Fruit fly (Drosophila melanogaster) whole organism, embryonic: ENCODE data around the gene Desat2.

Source experiments
- Atf-2 ChIP-seq: fragments of 200-800 bp; sonication (Bioruptor generic); optimal IDR thresholded peaks from 2 replicates; lab custom pipeline; 2016; ENCODE audit warnings: missing biosample characterization, missing genetic modification characterization
- Atf6 ChIP-seq: fragments of 200-800 bp; sonication (Bioruptor generic); IDR thresholded peaks from 2 replicates; pipeline ENCODE4 v1.3.6; 2022; ENCODE audit warnings: missing biosample characterization, missing genetic modification characterization
- CG10543 ChIP-seq: fragments of 200-800 bp; sonication (Bioruptor generic); optimal IDR thresholded peaks from 3 replicates; lab custom pipeline; 2017; ENCODE audit warnings: missing biosample characterization, mild to moderate bottlenecking, missing genetic modification characterization, moderate library complexity
- CG10565 ChIP-seq: fragments of 200-800 bp; sonication (Bioruptor generic); optimal IDR thresholded peaks from 3 replicates; lab custom pipeline; 2016; ENCODE audit warnings: missing biosample characterization, mild to moderate bottlenecking, missing genetic modification characterization
- CG11093 ChIP-seq: fragments of 200-800 bp; sonication (Bioruptor generic); IDR thresholded peaks from 3 replicates; pipeline ENCODE4 v1.3.6; 2022; ENCODE audit warnings: missing biosample characterization, missing genetic modification characterization
- CG13296 ChIP-seq: fragments of 200-800 bp; sonication (Bioruptor generic); optimal IDR thresholded peaks from 3 replicates; lab custom pipeline; 2018; ENCODE audit warnings: missing biosample characterization, mild to moderate bottlenecking, missing genetic modification characterization
- CG2116 ChIP-seq: fragments of 200-800 bp; sonication (Bioruptor generic); optimal IDR thresholded peaks from 3 replicates; lab custom pipeline; 2018; ENCODE audit warnings: missing biosample characterization, mild to moderate bottlenecking, missing genetic modification characterization
- CG2678 ChIP-seq: fragments of 200-800 bp; sonication (Bioruptor generic); optimal IDR thresholded peaks from 3 replicates; lab custom pipeline; 2019; ENCODE audit warnings: missing biosample characterization, mild to moderate bottlenecking, missing genetic modification characterization, moderate library complexity
- CG3281 ChIP-seq: fragments of 200-800 bp; sonication (Bioruptor generic); optimal IDR thresholded peaks from 3 replicates; lab custom pipeline; 2017; ENCODE audit warnings: missing biosample characterization, mild to moderate bottlenecking, missing genetic modification characterization
- CG34376 ChIP-seq: fragments of 200-800 bp; sonication (Bioruptor generic); optimal IDR thresholded peaks from 2 replicates; lab custom pipeline; 2018; ENCODE audit warnings: missing biosample characterization, mild to moderate bottlenecking, missing genetic modification characterization
- CG42726 ChIP-seq: fragments of 200-800 bp; sonication (Bioruptor generic); IDR thresholded peaks from 2 replicates; pipeline ENCODE4 v1.3.6; 2022; ENCODE audit warnings: missing biosample characterization, missing genetic modification characterization; ENCODE audit not compliant: partially characterized antibody
- CG4360 ChIP-seq: fragments of 200-800 bp; sonication (Bioruptor generic); IDR thresholded peaks from 2 replicates; pipeline ENCODE4 v1.3.6; 2022; ENCODE audit warnings: missing biosample characterization, missing genetic modification characterization
- CG5180 ChIP-seq: fragments of 200-800 bp; sonication (Bioruptor generic); optimal IDR thresholded peaks from 3 replicates; lab custom pipeline; 2017; ENCODE audit warnings: missing biosample characterization, missing genetic modification characterization, mild to moderate bottlenecking, moderate library complexity, missing genetic modification reagents
- CG6813 ChIP-seq: fragments of 200-800 bp; sonication (Bioruptor generic); optimal IDR thresholded peaks from 2 replicates; lab custom pipeline; 2017; ENCODE audit warnings: missing biosample characterization, missing genetic modification characterization, mild to moderate bottlenecking, moderate library complexity, missing genetic modification reagents
- CG7357 ChIP-seq: fragments of 200-800 bp; sonication (Bioruptor generic); IDR thresholded peaks from 3 replicates; pipeline ENCODE4 v1.3.6; 2022; ENCODE audit warnings: missing biosample characterization, missing genetic modification characterization
- CG8290 ChIP-seq, 3 experiments: fragments of 200-800 bp; sonication (Bioruptor generic); optimal IDR thresholded peaks; 2 replicates each; lab custom pipeline; 2016 to 2019; ENCODE audit warnings: missing biosample characterization in 3 of 3, missing genetic modification characterization in 3 of 3, mild to moderate bottlenecking in 2 of 3, moderate library complexity in 1 of 3
- CG8388 ChIP-seq: fragments of 200-800 bp; sonication (Bioruptor generic); optimal IDR thresholded peaks from 2 replicates; lab custom pipeline; 2019; ENCODE audit warnings: missing biosample characterization, mild to moderate bottlenecking, missing genetic modification characterization, moderate library complexity
- CG9437 ChIP-seq: fragments of 200-800 bp; sonication (Bioruptor generic); optimal IDR thresholded peaks from 2 replicates; lab custom pipeline; 2018; ENCODE audit warnings: missing biosample characterization, mild to moderate bottlenecking, missing genetic modification characterization
- CTCF ChIP-seq: fragments of 200-800 bp; sonication (Bioruptor generic); optimal IDR thresholded peaks from 2 replicates; lab custom pipeline; 2017; ENCODE audit warnings: missing biosample characterization, mild to moderate bottlenecking, missing genetic modification characterization, moderate library complexity
- Chrac-16 ChIP-seq: fragments of 200-800 bp; sonication (Bioruptor generic); optimal IDR thresholded peaks from 3 replicates; lab custom pipeline; 2016; ENCODE audit warnings: missing biosample characterization, missing genetic modification characterization
- Dll ChIP-seq: fragments of 200-800 bp; sonication (Bioruptor generic); IDR thresholded peaks from 4 replicates; pipeline ENCODE4 v1.3.6; 2022; ENCODE audit warnings: missing biosample characterization, missing genetic modification characterization; ENCODE audit not compliant: partially characterized antibody
- Dref ChIP-seq: fragments of 200-800 bp; sonication (Bioruptor generic); IDR thresholded peaks from 2 replicates; pipeline ENCODE4 v1.3.6; 2022; ENCODE audit warnings: missing biosample characterization, missing genetic modification characterization
- H2.0 ChIP-seq: fragments of 200-800 bp; sonication (Bioruptor generic); IDR thresholded peaks from 2 replicates; pipeline ENCODE4 v1.3.6; 2022; ENCODE audit warnings: missing biosample characterization, missing genetic modification characterization
- Hr3 ChIP-seq: fragments of 200-800 bp; sonication (Bioruptor generic); optimal IDR thresholded peaks from 3 replicates; lab custom pipeline; 2016; ENCODE audit warnings: missing biosample characterization, missing genetic modification characterization
- Lim3 ChIP-seq: fragments of 200-800 bp; sonication (Bioruptor generic); IDR thresholded peaks from 2 replicates; pipeline ENCODE4 v1.3.6; 2022; ENCODE audit warnings: missing biosample characterization, missing genetic modification characterization
- Mad ChIP-seq: fragments of 200-800 bp; sonication (Bioruptor generic); optimal IDR thresholded peaks from 2 replicates; lab custom pipeline; 2016; ENCODE audit warnings: missing biosample characterization, missing genetic modification characterization
- Nf-YB ChIP-seq: fragments of 200-800 bp; sonication (Bioruptor generic); optimal IDR thresholded peaks from 3 replicates; lab custom pipeline; 2019; ENCODE audit warnings: missing biosample characterization, mild to moderate bottlenecking, missing genetic modification characterization, moderate library complexity
- Nf-YC ChIP-seq: fragments of 200-800 bp; optimal IDR thresholded peaks from 3 replicates; lab custom pipeline; 2019; ENCODE audit warnings: missing biosample characterization, mild to moderate bottlenecking, missing genetic modification characterization, moderate library complexity
- Optix ChIP-seq: fragments of 200-800 bp; sonication (Bioruptor generic); IDR thresholded peaks from 3 replicates; pipeline ENCODE4 v1.3.6; 2022; ENCODE audit warnings: missing biosample characterization, missing genetic modification characterization
- PHDP ChIP-seq: fragments of 200-800 bp; sonication (Bioruptor generic); optimal IDR thresholded peaks from 3 replicates; lab custom pipeline; 2018; ENCODE audit warnings: missing biosample characterization, mild to moderate bottlenecking, missing genetic modification characterization, moderate library complexity
- TFAM ChIP-seq: fragments of 200-800 bp; sonication (Bioruptor generic); optimal IDR thresholded peaks from 2 replicates; lab custom pipeline; 2017; ENCODE audit warnings: missing biosample characterization, missing genetic modification characterization, inconsistent platforms
- abd-A ChIP-seq: fragments of 200-800 bp; sonication (Bioruptor generic); optimal IDR thresholded peaks from 3 replicates; lab custom pipeline; 2019; ENCODE audit warnings: missing biosample characterization, mild to moderate bottlenecking, missing genetic modification characterization, moderate library complexity
- ase ChIP-seq: fragments of 200-800 bp; sonication (Bioruptor generic); IDR thresholded peaks from 3 replicates; pipeline ENCODE4 v1.3.6; 2022; ENCODE audit warnings: missing biosample characterization, missing genetic modification characterization
- bigmax ChIP-seq: fragments of 200-800 bp; sonication (Bioruptor generic); optimal IDR thresholded peaks from 2 replicates; lab custom pipeline; 2018; ENCODE audit warnings: missing biosample characterization, mild to moderate bottlenecking, missing genetic modification characterization
- br ChIP-seq: fragments of >200 bp; optimal IDR thresholded peaks from 2 replicates; lab custom pipeline; 2017
- ewg ChIP-seq: fragments of 200-800 bp; sonication (Bioruptor generic); optimal IDR thresholded peaks from 3 replicates; lab custom pipeline; 2017; ENCODE audit warnings: mild to moderate bottlenecking, missing biosample characterization, missing genetic modification reagents, missing genetic modification characterization
- fu2 ChIP-seq: fragments of 200-800 bp; sonication (Bioruptor generic); optimal IDR thresholded peaks from 2 replicates; lab custom pipeline; 2016; ENCODE audit warnings: missing biosample characterization, missing genetic modification characterization
- gsb-n ChIP-seq: fragments of 200-800 bp; sonication (Bioruptor generic); optimal IDR thresholded peaks from 3 replicates; lab custom pipeline; 2018; ENCODE audit warnings: missing biosample characterization, mild to moderate bottlenecking, missing genetic modification characterization
- ham ChIP-seq: fragments of 200-800 bp; sonication (Bioruptor generic); IDR thresholded peaks from 2 replicates; pipeline ENCODE4 v1.3.6; 2022; ENCODE audit warnings: missing biosample characterization, missing genetic modification characterization
- lov ChIP-seq, 2 experiments: fragments of 200-800 bp in 1 of 2; fragments of >200 bp in 1 of 2; sonication (Bioruptor generic) in 1 of 2; IDR thresholded peaks in 1 of 2; optimal IDR thresholded peaks in 1 of 2; 2 replicates in 1 of 2; 3 replicates in 1 of 2; pipeline versions ENCODE4 v1.3.6 to Lab custom; 2017 to 2022; ENCODE audit warnings: missing biosample characterization in 1 of 2, missing genetic modification characterization in 1 of 2
- mam ChIP-seq: fragments of 200-800 bp; sonication (Bioruptor generic); optimal IDR thresholded peaks from 3 replicates; lab custom pipeline; 2016; ENCODE audit warnings: missing biosample characterization, missing genetic modification characterization
- nerfin-1 ChIP-seq: fragments of 200-800 bp; sonication (Bioruptor generic); optimal IDR thresholded peaks from 3 replicates; lab custom pipeline; 2019; ENCODE audit warnings: missing biosample characterization, mild to moderate bottlenecking, missing genetic modification characterization, moderate library complexity
- pzg ChIP-seq: fragments of 200-800 bp; sonication (Bioruptor generic); optimal IDR thresholded peaks from 3 replicates; lab custom pipeline; 2018; ENCODE audit warnings: missing biosample characterization, mild to moderate bottlenecking, missing genetic modification characterization, moderate library complexity
- scrt ChIP-seq: fragments of 200-800 bp; sonication (Bioruptor generic); optimal IDR thresholded peaks from 2 replicates; lab custom pipeline; 2018; ENCODE audit warnings: missing biosample characterization, mild to moderate bottlenecking, missing genetic modification characterization, moderate library complexity
- ssp ChIP-seq: fragments of 200-800 bp; sonication (Bioruptor generic); IDR thresholded peaks from 2 replicates; pipeline ENCODE4 v1.3.6; 2022; ENCODE audit warnings: missing biosample characterization, missing genetic modification characterization
- tio ChIP-seq: fragments of 200-800 bp; sonication (Bioruptor generic); optimal IDR thresholded peaks from 2 replicates; lab custom pipeline; 2017; ENCODE audit warnings: missing biosample characterization, missing genetic modification characterization, inconsistent platforms
- toy ChIP-seq: fragments of 200-800 bp; sonication (Bioruptor generic); IDR thresholded peaks from 2 replicates; pipeline ENCODE4 v1.3.6; 2022; ENCODE audit warnings: missing biosample characterization, missing genetic modification characterization
- unpg ChIP-seq: fragments of 200-800 bp; sonication (Bioruptor generic); optimal IDR thresholded peaks from 3 replicates; lab custom pipeline; 2018; ENCODE audit warnings: missing biosample characterization, mild to moderate bottlenecking, missing genetic modification characterization, moderate library complexity
- vvl ChIP-seq: fragments of 200-800 bp; sonication (Bioruptor generic); IDR thresholded peaks from 2 replicates; pipeline ENCODE4 v1.3.6; 2022; ENCODE audit warnings: missing biosample characterization, missing genetic modification characterization
- zfh1 ChIP-seq: fragments of 200-800 bp; sonication (Bioruptor generic); IDR thresholded peaks from 3 replicates; pipeline ENCODE4 v1.3.6; 2022; ENCODE audit warnings: missing biosample characterization, missing genetic modification characterization

Gene Desat2

dm6 chr3R:12422379-12422975 lies 13.6 kb upstream of the Desat2 start, which contains the start of the genes Scgbeta and CG17202 (continued):
- TF ChIP-seq CG9437 = no peak
- no peak for TF ChIP-seq CG5180
- no peak for TF ChIP-seq bigmax
- no peak for TF ChIP-seq H2.0 (GFP tag; lab: Robert Waterston, UW)
- no peak for TF ChIP-seq CG3281
- no peak for TF ChIP-seq ssp (GFP tag; lab: Robert Waterston, UW)
- no peak for TF ChIP-seq Lim3 (GFP tag; lab: Robert Waterston, UW)
- no peak for TF ChIP-seq Dll (GFP tag; lab: Robert Waterston, UW)
- TF ChIP-seq CG13296 (GFP tag; lab: Kevin White, UChicago) = no peak
- TF ChIP-seq Optix (GFP tag; lab: Robert Waterston, UW) = no peak
- TF ChIP-seq CG10565 = no peak
- TF ChIP-seq tio (GFP tag; lab: Kevin White, UChicago) = no peak
- no peak for TF ChIP-seq PHDP (tag; lab: Kevin White, UChicago)
- no peak for TF ChIP-seq CG8290 (GFP tag; optimal IDR thresholded peaks at IDR 0.05; lab: Kevin White, UChicago)
- TF ChIP-seq CG8290 (tag; optimal IDR thresholded peaks at IDR 0.05; lab: Kevin White, UChicago) = no peak
- TF ChIP-seq unpg (GFP tag; lab: Kevin White, UChicago) = no peak
- no peak for TF ChIP-seq CG7357 (GFP tag; lab: Robert Waterston, UW)
- TF ChIP-seq CG8388 (GFP tag; lab: Kevin White, UChicago) = no peak
- TF ChIP-seq toy = no peak
- no peak for TF ChIP-seq CG42726 (GFP tag; lab: Robert Waterston, UW)
- no peak for TF ChIP-seq Nf-YC (tag; lab: Kevin White, UChicago)
- no peak for TF ChIP-seq lov (optimal IDR thresholded peaks at IDR 0.05; lab: Kevin White, UChicago)
- no peak for TF ChIP-seq lov (GFP tag; IDR thresholded peaks at IDR 0.05; lab: Robert Waterston, UW)
- peak; percentile 78 for TF ChIP-seq pzg (GFP tag; lab: Kevin White, UChicago)
- no peak for TF ChIP-seq CG11093 (GFP tag; lab: Robert Waterston, UW)
- TF ChIP-seq zfh1 (GFP tag; lab: Robert Waterston, UW) = no peak
- no peak for TF ChIP-seq Hr3 (GFP tag; lab: Kevin White, UChicago)
- no peak for TF ChIP-seq Mad (GFP tag; lab: Kevin White, UChicago)
- TF ChIP-seq vvl (GFP tag; lab: Robert Waterston, UW) = no peak
- TF ChIP-seq Atf6 = no peak
- no peak for TF ChIP-seq TFAM (GFP tag; lab: Kevin White, UChicago)
- TF ChIP-seq CG2678 (tag; lab: Kevin White, UChicago) = no peak
- TF ChIP-seq CG4360 = no peak
- peak; percentile 45; the same call in 1 of the 2 replicates for TF ChIP-seq Dref (GFP tag; lab: Robert Waterston, UW)
- no peak for TF ChIP-seq scrt (GFP tag; lab: Kevin White, UChicago)
- TF ChIP-seq fu2 (GFP tag; lab: Kevin White, UChicago) = peak; percentile 38
- no peak for TF ChIP-seq Nf-YB (GFP tag; lab: Kevin White, UChicago)
- TF ChIP-seq nerfin-1 (tag; lab: Kevin White, UChicago) = no peak
- TF ChIP-seq CG34376 (GFP tag; lab: Kevin White, UChicago) = peak; percentile 40
- TF ChIP-seq mam (GFP tag; lab: Kevin White, UChicago) = peak; percentile 28
- TF ChIP-seq Chrac-16 (GFP tag; lab: Kevin White, UChicago) = no peak
- no peak for TF ChIP-seq br (lab: Kevin White, UChicago)
- no peak for TF ChIP-seq abd-A (tag; lab: Kevin White, UChicago)
- no peak for TF ChIP-seq CG6813 (GFP tag; lab: Kevin White, UChicago)
- TF ChIP-seq CG10543 (GFP tag; lab: Kevin White, UChicago) = no peak
- no peak for TF ChIP-seq ham (GFP tag; lab: Robert Waterston, UW)
- TF ChIP-seq ewg (GFP tag; lab: Kevin White, UChicago) = peak; percentile 92
- TF ChIP-seq CTCF = no peak
- 0 out of 3 replicates have a peak, but pooled peaks have one; percentile 5 for TF ChIP-seq ase
- TF ChIP-seq CG2116 (GFP tag; lab: Kevin White, UChicago) = peak; percentile 7
- no peak for TF ChIP-seq Atf-2
- TF ChIP-seq gsb-n = no peak
